Worm (Caenorhabditis elegans): ENCODE data around the gene chil-8.

The chil-8 gene

DNA sequence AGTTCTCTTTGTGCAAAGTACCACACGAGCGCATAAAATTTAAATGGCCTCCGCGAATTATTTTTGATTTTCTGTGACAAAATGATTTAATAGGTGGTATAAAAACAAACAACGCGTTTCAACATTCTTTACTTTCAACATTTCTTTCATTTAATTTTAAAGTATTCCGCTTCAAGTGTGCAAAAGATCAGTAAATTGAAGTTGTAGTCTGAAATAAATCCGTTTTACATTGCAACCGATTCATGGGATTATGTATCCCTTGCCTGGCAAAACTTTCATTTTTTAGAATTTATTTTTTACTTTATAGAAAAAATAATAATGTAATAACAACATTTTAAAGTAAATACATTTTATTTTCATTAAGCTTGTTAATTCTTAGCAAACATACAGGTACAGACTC, 21.6 kb upstream of the chil-8 start, which contains the start of gene F26C11.1:
Gene F26C11.1, plus strand, starts transcription at position 301 of the 400 bp plus-strand sequence.
- TF ChIP-seq ces-1 (GFP tag; optimal IDR thresholded peaks at IDR 0.05) (no peak), ceh-39 (tag; optimal IDR thresholded peaks at IDR 0.05) (no peak), M03D4.4 (tag; optimal IDR thresholded peaks at IDR 0.05) (no peak), zip-8 (tag; optimal IDR thresholded peaks at IDR 0.05) (no peak), ceh-43 (GFP tag; optimal IDR thresholded peaks at IDR 0.05) (no peak), ceh-83 (GFP tag; optimal IDR thresholded peaks at IDR 0.05) (no peak), blmp-1 (tag; optimal IDR thresholded peaks at IDR 0.05) (no peak)

DNA sequence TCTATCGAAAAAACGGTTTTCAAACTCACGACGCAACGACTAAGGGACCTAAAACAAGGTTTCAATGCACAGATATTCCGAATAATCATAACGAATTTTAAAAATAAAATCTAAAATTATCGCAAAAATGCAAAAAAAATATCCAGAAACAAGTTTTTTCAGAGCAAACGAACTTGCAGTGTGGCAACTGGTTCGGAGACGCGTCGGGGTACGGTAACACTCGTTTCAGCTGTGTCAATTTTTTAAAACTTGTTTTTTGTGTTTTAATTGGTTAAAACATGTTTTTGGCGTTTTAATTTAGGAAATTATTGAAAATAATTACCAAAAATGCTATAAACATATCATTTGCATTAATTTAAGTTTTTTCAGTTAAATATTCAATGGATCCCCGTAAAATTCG, 19.5 kb upstream of the chil-8 start, which contains the start of gene C08H9.16:
Gene C08H9.16, plus strand, starts transcription at position 370 of the 400 bp plus-strand sequence.
- TF ChIP-seq lsy-2 (tag; optimal IDR thresholded peaks at IDR 0.05) (peak; percentile 95), hlh-1 (tag; optimal IDR thresholded peaks at IDR 0.05) (peak; percentile 59), unc-39 (tag; optimal IDR thresholded peaks at IDR 0.05) (no peak), nhr-28 (tag; optimal IDR thresholded peaks at IDR 0.05) (no peak), lin-13 (tag; optimal IDR thresholded peaks at IDR 0.05) (peak; percentile 11), bed-3 (GFP tag; optimal IDR thresholded peaks at IDR 0.05) (no peak), mep-1 (tag; optimal IDR thresholded peaks at IDR 0.05) (peak; percentile 36)

DNA sequence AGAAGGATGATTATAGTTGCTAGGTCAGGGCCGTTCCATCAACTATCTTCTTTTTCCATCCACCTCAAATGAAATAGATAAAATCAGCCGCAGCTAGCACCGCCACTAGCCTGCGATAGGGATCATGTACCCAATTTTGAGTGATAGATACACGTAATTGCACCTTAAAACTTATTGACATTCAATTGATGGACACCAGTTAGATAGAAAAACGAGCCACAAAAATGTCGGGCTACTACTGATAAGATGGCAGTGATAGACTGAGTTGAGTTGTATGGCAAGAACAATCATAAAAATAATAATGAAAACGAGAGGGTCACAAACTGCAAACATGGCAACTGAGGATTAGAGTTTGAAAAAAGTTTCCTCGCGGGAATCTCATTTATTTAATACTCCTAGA, 19.0 kb upstream of the chil-8 start:
- TF ChIP-seq ham-2 (GFP tag; optimal IDR thresholded peaks at IDR 0.05) (peak; percentile 76), nhr-237 (tag; optimal IDR thresholded peaks at IDR 0.05) (no peak), unc-62 (GFP tag; optimal IDR thresholded peaks at IDR 0.05) (peak; percentile 42), zip-8 (tag; optimal IDR thresholded peaks at IDR 0.05) (no peak), sptf-1 (tag; optimal IDR thresholded peaks at IDR 0.05) (no peak), flh-1 (GFP tag; optimal IDR thresholded peaks at IDR 0.05) (no peak), ces-1 (GFP tag; optimal IDR thresholded peaks at IDR 0.05) (no peak), nhr-2 (tag; optimal IDR thresholded peaks at IDR 0.05) (peak; percentile 4), ceh-43 (GFP tag; optimal IDR thresholded peaks at IDR 0.05) (no peak), mab-5 (tag; optimal IDR thresholded peaks at IDR 0.05) (no peak), elt-1 (tag; optimal IDR thresholded peaks at IDR 0.05; ENCODE audit: borderline replicate concordance, insufficient read depth) (peak; percentile 96), mls-2 (tag; optimal IDR thresholded peaks at IDR 0.05) (no peak)

DNA sequence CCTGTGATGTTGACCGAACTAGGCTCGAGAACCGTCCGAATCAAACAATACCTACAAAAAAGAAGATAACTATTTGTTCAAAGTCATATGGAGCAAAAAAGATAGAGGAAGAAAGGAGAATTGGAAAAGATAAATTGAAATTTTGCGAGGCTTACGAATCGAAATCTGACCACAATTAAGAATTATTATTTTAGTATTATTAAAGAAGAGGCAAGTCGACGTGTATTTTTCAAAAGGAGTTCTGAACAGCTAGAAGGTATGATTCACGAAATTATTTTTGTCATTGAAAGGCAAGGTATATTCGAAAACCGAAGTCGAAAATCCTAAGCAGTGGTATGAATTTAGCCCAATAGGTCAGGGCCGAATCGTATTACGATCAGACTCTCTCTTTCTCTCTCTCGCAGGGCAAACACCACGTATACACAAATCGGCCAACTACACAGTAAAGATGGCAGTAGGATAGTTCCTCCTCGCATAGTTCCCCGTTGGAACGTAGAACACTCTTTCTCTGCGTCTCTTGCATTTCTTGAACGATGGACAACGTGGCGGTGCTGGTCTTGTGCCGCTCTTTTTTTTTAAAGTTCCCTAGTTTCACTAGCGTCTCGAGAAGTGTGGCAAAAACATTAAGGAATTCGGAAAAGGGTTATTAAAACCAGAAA, 18.3 kb upstream of the chil-8 start, which contains the start of gene vgln-1:
Gene vgln-1, minus strand, starts transcription at position 51 of the 659 bp plus-strand sequence.
- TF ChIP-seq hlh-1 (tag; optimal IDR thresholded peaks at IDR 0.05): no peak
- TF ChIP-seq pha-4 (tag; optimal IDR thresholded peaks at IDR 0.05): peak; percentile 20
- no peak for TF ChIP-seq unc-62 (GFP tag; optimal IDR thresholded peaks at IDR 0.05)
- no peak for TF ChIP-seq nhr-28 (tag; optimal IDR thresholded peaks at IDR 0.05)
- TF ChIP-seq unc-39 (tag; optimal IDR thresholded peaks at IDR 0.05): no peak
- peak; percentile 7 for TF ChIP-seq sptf-1 (tag; optimal IDR thresholded peaks at IDR 0.05)

DNA sequence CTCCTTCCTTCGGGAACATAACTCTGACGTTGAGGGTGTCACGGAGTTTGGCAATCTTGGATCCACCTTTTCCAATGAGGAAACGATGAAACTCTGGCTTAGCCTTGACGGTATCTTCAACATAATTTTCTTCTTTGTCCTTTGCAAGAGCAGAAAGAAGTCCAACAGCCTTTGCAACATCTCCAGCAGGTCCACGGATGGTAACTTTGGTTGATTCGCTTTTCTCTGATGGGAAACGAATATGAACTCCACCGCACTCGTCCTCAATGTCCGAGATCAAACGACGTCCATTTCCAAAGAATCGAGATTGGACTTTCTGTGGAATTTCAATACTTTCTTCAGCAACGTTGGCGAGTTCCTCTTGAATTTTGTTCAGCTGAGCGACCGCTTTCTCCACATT, 15.7 kb upstream of the chil-8 start:
- TF ChIP-seq nhr-237 (tag; optimal IDR thresholded peaks at IDR 0.05) (no peak), ceh-83 (GFP tag; optimal IDR thresholded peaks at IDR 0.05) (no peak), nhr-76 (tag; optimal IDR thresholded peaks at IDR 0.05) (no peak)

DNA sequence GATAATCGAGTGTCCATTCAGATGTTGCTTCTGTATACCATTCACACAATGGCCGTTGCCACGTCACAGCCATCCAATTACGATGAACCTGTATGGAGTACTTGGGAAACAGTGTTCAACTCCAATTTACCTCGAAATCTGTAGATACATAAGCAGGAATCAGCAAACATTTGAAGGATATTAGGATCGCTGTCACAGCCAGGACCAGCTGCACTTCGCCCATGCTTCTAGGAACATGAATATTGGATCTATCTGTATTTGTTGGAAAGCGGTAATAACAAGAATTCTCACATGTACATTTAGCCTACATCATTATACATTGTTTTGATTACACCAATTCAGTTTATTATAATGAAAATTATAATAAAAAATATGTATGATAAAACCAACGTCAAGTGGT, 13.4 kb upstream of the chil-8 start, which contains the start of gene algn-8:
Gene algn-8, minus strand, starts transcription at position 227 of the 400 bp plus-strand sequence.
- no peak for TF ChIP-seq nhr-12 (tag; optimal IDR thresholded peaks at IDR 0.05)
- TF ChIP-seq tbx-8 (GFP tag; optimal IDR thresholded peaks at IDR 0.05): no peak
- no peak for TF ChIP-seq ceh-83 (GFP tag; optimal IDR thresholded peaks at IDR 0.05)

DNA sequence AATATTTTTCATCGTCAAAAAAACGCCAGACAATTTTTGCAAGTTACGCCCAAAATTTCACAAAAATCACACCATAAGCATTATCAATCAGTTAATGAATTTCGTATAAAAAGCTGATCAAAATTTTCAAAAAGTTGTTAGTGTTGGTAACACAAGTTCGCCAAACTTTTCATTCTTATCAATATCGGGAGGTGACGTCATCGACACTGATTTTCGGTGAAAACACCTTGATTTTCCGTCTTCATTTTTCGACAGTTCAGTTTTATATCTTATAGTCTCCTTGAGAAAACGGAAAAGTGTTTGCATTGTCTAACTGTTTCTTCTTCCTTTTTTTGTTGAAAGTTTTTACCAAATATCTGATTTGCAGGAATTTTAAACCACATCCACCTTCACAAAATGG, 8.0 kb upstream of the chil-8 start, which contains the start of gene C08H9.15:
Gene C08H9.15, plus strand, starts transcription at position 368 of the 400 bp plus-strand sequence.
- TF ChIP-seq sptf-1 (tag; optimal IDR thresholded peaks at IDR 0.05) (no peak), zip-8 (tag; optimal IDR thresholded peaks at IDR 0.05) (peak; percentile 16), tbx-8 (GFP tag; optimal IDR thresholded peaks at IDR 0.05) (no peak), nhr-12 (tag; optimal IDR thresholded peaks at IDR 0.05) (no peak)

Data from whole organism, mixed stage, embryonic.